Fruit fly (Drosophila melanogaster) whole organism, embryonic: ENCODE results near the gene temp.

ENCODE experiments used
- Atf-2 ChIP-seq: fragments of 200-800 bp; sonication (Bioruptor generic); optimal IDR thresholded peaks from 2 replicates; lab custom pipeline; 2016; ENCODE audit warnings: missing biosample characterization, missing genetic modification characterization
- Atf3 ChIP-seq: fragments of 200-800 bp; sonication (Bioruptor generic); optimal IDR thresholded peaks from 3 replicates; lab custom pipeline; 2016; ENCODE audit warnings: missing biosample characterization, missing genetic modification characterization
- C15 ChIP-seq: fragments of 200-800 bp; sonication (Bioruptor generic); IDR thresholded peaks from 3 replicates; pipeline ENCODE4 v1.3.6; 2022; ENCODE audit warnings: missing biosample characterization, missing genetic modification characterization
- CG10209 ChIP-seq: fragments of 200-800 bp; sonication (Bioruptor generic); optimal IDR thresholded peaks from 3 replicates; lab custom pipeline; 2017; ENCODE audit warnings: missing biosample characterization, mild to moderate bottlenecking, missing genetic modification characterization, missing genetic modification reagents
- CG11085 ChIP-seq: fragments of 200-800 bp; sonication (Bioruptor generic); IDR thresholded peaks from 2 replicates; pipeline ENCODE4 v1.3.6; 2022; ENCODE audit warnings: missing biosample characterization, missing genetic modification characterization
- CG11398 ChIP-seq: fragments of 200-800 bp; sonication (Bioruptor generic); optimal IDR thresholded peaks from 2 replicates; lab custom pipeline; 2016; ENCODE audit warnings: missing biosample characterization, missing genetic modification characterization
- CG12391 ChIP-seq: fragments of 200-800 bp; sonication (Bioruptor generic); optimal IDR thresholded peaks from 3 replicates; lab custom pipeline; 2018; ENCODE audit warnings: missing biosample characterization, mild to moderate bottlenecking, missing genetic modification characterization, moderate library complexity
- CG12659 ChIP-seq: fragments of 200-800 bp; sonication (Bioruptor generic); optimal IDR thresholded peaks from 3 replicates; lab custom pipeline; 2017; ENCODE audit warnings: mild to moderate bottlenecking, missing biosample characterization, missing genetic modification reagents, missing genetic modification characterization
- CG12942 ChIP-seq: fragments of 200-800 bp; sonication (Bioruptor generic); optimal IDR thresholded peaks from 3 replicates; lab custom pipeline; 2016; ENCODE audit warnings: missing biosample characterization, missing genetic modification characterization
- CG13775 ChIP-seq: fragments of 200-800 bp; sonication (Bioruptor generic); optimal IDR thresholded peaks from 3 replicates; lab custom pipeline; 2017; ENCODE audit warnings: missing biosample characterization, mild to moderate bottlenecking, missing genetic modification characterization
- CG16779 ChIP-seq: fragments of 200-800 bp; sonication (Bioruptor generic); IDR thresholded peaks from 2 replicates; pipeline ENCODE4 v1.3.6; 2022; ENCODE audit warnings: missing biosample characterization, missing genetic modification characterization
- CG17186 ChIP-seq: fragments of 200-800 bp; sonication (Bioruptor generic); optimal IDR thresholded peaks from 3 replicates; lab custom pipeline; 2017; ENCODE audit warnings: missing biosample characterization, missing genetic modification reagents, missing genetic modification characterization
- CG18262 ChIP-seq: fragments of 200-800 bp; optimal IDR thresholded peaks from 3 replicates; lab custom pipeline; 2019; ENCODE audit warnings: missing biosample characterization, mild to moderate bottlenecking, missing genetic modification characterization, moderate library complexity
- CG2712 ChIP-seq: fragments of 200-800 bp; optimal IDR thresholded peaks from 3 replicates; lab custom pipeline; 2019; ENCODE audit warnings: missing biosample characterization, mild to moderate bottlenecking, missing genetic modification characterization, moderate library complexity
- CG2889 ChIP-seq: fragments of 200-800 bp; sonication (Bioruptor generic); IDR thresholded peaks from 3 replicates; pipeline ENCODE4 v1.3.6; 2022; ENCODE audit warnings: missing biosample characterization, missing genetic modification characterization
- CG3163 ChIP-seq: fragments of 200-800 bp; sonication (Bioruptor generic); optimal IDR thresholded peaks from 3 replicates; lab custom pipeline; 2016; ENCODE audit warnings: missing biosample characterization, missing genetic modification characterization
- CG32772 ChIP-seq: fragments of 200-800 bp; sonication (Bioruptor generic); IDR thresholded peaks from 2 replicates; pipeline ENCODE4 v1.3.6; 2022; ENCODE audit warnings: missing biosample characterization, missing genetic modification characterization
- CG4360 ChIP-seq: fragments of 200-800 bp; sonication (Bioruptor generic); IDR thresholded peaks from 2 replicates; pipeline ENCODE4 v1.3.6; 2022; ENCODE audit warnings: missing biosample characterization, missing genetic modification characterization
- CG8388 ChIP-seq: fragments of 200-800 bp; sonication (Bioruptor generic); optimal IDR thresholded peaks from 2 replicates; lab custom pipeline; 2019; ENCODE audit warnings: missing biosample characterization, mild to moderate bottlenecking, missing genetic modification characterization, moderate library complexity
- CG8478 ChIP-seq: fragments of >200 bp; optimal IDR thresholded peaks from 2 replicates; lab custom pipeline; 2018
- D ChIP-seq, 2 experiments: fragments of 200-800 bp in 1 of 2; fragments of >200 bp in 1 of 2; sonication (Bioruptor generic) in 1 of 2; optimal IDR thresholded peaks; 2 replicates in 1 of 2; 3 replicates in 1 of 2; lab custom pipeline; 2017; ENCODE audit warnings: mild to moderate bottlenecking in 1 of 2, missing biosample characterization in 1 of 2, missing genetic modification characterization in 1 of 2, missing genetic modification reagents in 1 of 2
- Dad ChIP-seq: fragments of 200-800 bp; sonication (Bioruptor generic); optimal IDR thresholded peaks from 3 replicates; lab custom pipeline; 2016; ENCODE audit warnings: missing biosample characterization, missing genetic modification characterization
- Dip3 ChIP-seq: fragments of 200-800 bp; sonication (Bioruptor generic); optimal IDR thresholded peaks from 3 replicates; lab custom pipeline; 2016; ENCODE audit warnings: missing biosample characterization, missing genetic modification characterization
- GATAe ChIP-seq: fragments of 200-800 bp; sonication (Bioruptor generic); conservative IDR thresholded peaks from 2 replicates; pipeline ENCODE4 v1.3.6; 2022; ENCODE audit warnings: missing biosample characterization, missing genetic modification characterization
- Hmr ChIP-seq: fragments of 200-800 bp; sonication (Bioruptor generic); optimal IDR thresholded peaks from 3 replicates; lab custom pipeline; 2017; ENCODE audit warnings: mild to moderate bottlenecking, missing biosample characterization, missing genetic modification reagents, missing genetic modification characterization
- Hr51 ChIP-seq, 2 experiments: fragments of 200-800 bp; sonication (Bioruptor generic); optimal IDR thresholded peaks; 2 replicates in 1 of 2; 3 replicates in 1 of 2; lab custom pipeline; 2016 to 2018; ENCODE audit warnings: missing biosample characterization in 2 of 2, missing genetic modification characterization in 2 of 2, mild to moderate bottlenecking in 1 of 2, moderate library complexity in 1 of 2
- Mad ChIP-seq: fragments of 200-800 bp; sonication (Bioruptor generic); optimal IDR thresholded peaks from 2 replicates; lab custom pipeline; 2016; ENCODE audit warnings: missing biosample characterization, missing genetic modification characterization
- Opbp ChIP-seq: fragments of 200-800 bp; sonication (Bioruptor generic); IDR thresholded peaks from 3 replicates; pipeline ENCODE4 v1.3.6; 2022; ENCODE audit warnings: missing biosample characterization, missing genetic modification characterization; ENCODE audit not compliant: partially characterized antibody
- Sox102F ChIP-seq: fragments of 200-800 bp; sonication (Bioruptor generic); optimal IDR thresholded peaks from 2 replicates; lab custom pipeline; 2018; ENCODE audit warnings: missing biosample characterization, mild to moderate bottlenecking, missing genetic modification characterization, moderate library complexity
- Tbp ChIP-seq: fragments of >200 bp; optimal IDR thresholded peaks from 2 replicates; lab custom pipeline; 2018; ENCODE audit warnings: missing biosample characterization, missing genetic modification characterization
- YL-1 ChIP-seq: fragments of 200-800 bp; sonication (Bioruptor generic); optimal IDR thresholded peaks from 3 replicates; lab custom pipeline; 2017; ENCODE audit warnings: missing biosample characterization, mild to moderate bottlenecking, missing genetic modification characterization
- al ChIP-seq: fragments of 200-800 bp; sonication (Bioruptor generic); IDR thresholded peaks from 2 replicates; pipeline ENCODE4 v1.3.6; 2022; ENCODE audit warnings: missing biosample characterization, missing genetic modification characterization
- ap ChIP-seq: fragments of 200-800 bp; sonication (Bioruptor generic); IDR thresholded peaks from 2 replicates; pipeline ENCODE4 v1.3.6; 2022; ENCODE audit warnings: missing biosample characterization, missing genetic modification characterization
- az2 ChIP-seq: fragments of 200-800 bp; sonication (Bioruptor generic); optimal IDR thresholded peaks from 3 replicates; lab custom pipeline; 2016; ENCODE audit warnings: missing biosample characterization, missing genetic modification characterization
- bowl ChIP-seq: fragments of 200-800 bp; sonication (Bioruptor generic); IDR thresholded peaks from 2 replicates; pipeline ENCODE4 v1.3.6; 2022; ENCODE audit warnings: missing biosample characterization, missing genetic modification characterization
- cato ChIP-seq: fragments of 200-800 bp; sonication (Bioruptor generic); optimal IDR thresholded peaks from 2 replicates; lab custom pipeline; 2016; ENCODE audit warnings: missing biosample characterization, missing genetic modification characterization, borderline replicate concordance
- fu2 ChIP-seq: fragments of 200-800 bp; sonication (Bioruptor generic); optimal IDR thresholded peaks from 2 replicates; lab custom pipeline; 2016; ENCODE audit warnings: missing biosample characterization, missing genetic modification characterization
- gce ChIP-seq: fragments of 200-800 bp; sonication (Bioruptor generic); IDR thresholded peaks from 3 replicates; pipeline ENCODE4 v1.3.6; 2022; ENCODE audit warnings: missing biosample characterization, missing genetic modification characterization
- gcm ChIP-seq: fragments of 200-800 bp; sonication (Bioruptor generic); optimal IDR thresholded peaks from 2 replicates; lab custom pipeline; 2019; ENCODE audit warnings: missing biosample characterization, mild to moderate bottlenecking, missing genetic modification characterization, moderate library complexity
- gfzf ChIP-seq: fragments of 200-800 bp; sonication (Bioruptor generic); optimal IDR thresholded peaks from 2 replicates; lab custom pipeline; 2016; ENCODE audit warnings: missing biosample characterization, mild to moderate bottlenecking, missing genetic modification characterization, moderate library complexity
- h ChIP-seq: fragments of >200 bp; optimal IDR thresholded peaks from 2 replicates; lab custom pipeline; 2017
- jing ChIP-seq: fragments of 200-800 bp; sonication (Bioruptor generic); optimal IDR thresholded peaks from 2 replicates; lab custom pipeline; 2018; ENCODE audit warnings: missing biosample characterization, mild to moderate bottlenecking, missing genetic modification characterization
- knrl ChIP-seq: fragments of 200-800 bp; sonication (Bioruptor generic); IDR thresholded peaks from 3 replicates; pipeline ENCODE4 v1.3.6; 2022; ENCODE audit warnings: missing biosample characterization, missing genetic modification characterization; ENCODE audit not compliant: partially characterized antibody
- nmo ChIP-seq: fragments of 200-800 bp; sonication (Bioruptor generic); optimal IDR thresholded peaks from 2 replicates; lab custom pipeline; 2018; ENCODE audit warnings: missing biosample characterization, mild to moderate bottlenecking, missing genetic modification characterization, moderate library complexity
- psq ChIP-seq: fragments of 200-800 bp; sonication (Bioruptor generic); optimal IDR thresholded peaks from 2 replicates; lab custom pipeline; 2017; ENCODE audit warnings: missing biosample characterization, missing genetic modification characterization
- sens-2 ChIP-seq: fragments of 200-800 bp; sonication (Bioruptor generic); IDR thresholded peaks from 2 replicates; pipeline ENCODE4 v1.3.6; 2022; ENCODE audit warnings: missing biosample characterization, missing genetic modification characterization
- sqz ChIP-seq: fragments of 200-800 bp; sonication (Bioruptor generic); optimal IDR thresholded peaks from 3 replicates; lab custom pipeline; 2018; ENCODE audit warnings: missing biosample characterization, mild to moderate bottlenecking, missing genetic modification characterization

Gene temp

dm6 chrX:2302875-2303274 is 40.6 kb upstream of the temp start (continued):
- TF ChIP-seq sens-2 (GFP tag; lab: Robert Waterston, UW) = no peak
- no peak for TF ChIP-seq knrl (GFP tag; lab: Robert Waterston, UW)
- no peak for TF ChIP-seq CG2712
- no peak for TF ChIP-seq CG32772

dm6 chrX:2301613-2302522 is 39.6 kb upstream of the temp start:
- TF ChIP-seq Tbp (GFP tag; lab: Kevin White, UChicago) (no peak), psq (peak; percentile 1), Opbp (GFP tag; lab: Robert Waterston, UW) (no peak), gfzf (no peak), ap (GFP tag; lab: Robert Waterston, UW) (peak; percentile 61), Atf3 (peak; percentile 75), fu2 (GFP tag; lab: Kevin White, UChicago) (peak; percentile 78), Dad (peak; percentile 75), CG2889 (GFP tag; lab: Robert Waterston, UW) (peak; percentile 51; the same call in 1 of the 3 replicates), bowl (GFP tag; lab: Robert Waterston, UW) (peak; percentile 54; the same call in 1 of the 2 replicates), CG11398 (GFP tag; lab: Kevin White, UChicago) (peak; percentile 77), CG4360 (GFP tag; lab: Robert Waterston, UW) (peak; percentile 41), D (optimal IDR thresholded peaks at IDR 0.05; lab: Kevin White, UChicago) (no peak), D (GFP tag; optimal IDR thresholded peaks at IDR 0.05; lab: Kevin White, UChicago) (peak; percentile 85), CG17186 (GFP tag; lab: Kevin White, UChicago) (peak; percentile 69), h (no peak), YL-1 (GFP tag; lab: Kevin White, UChicago) (peak; percentile 35), Dip3 (peak; percentile 54), CG13775 (GFP tag; lab: Kevin White, UChicago) (peak; percentile 79), CG12942 (GFP tag; lab: Kevin White, UChicago) (peak; percentile 79), sqz (peak; percentile 76), CG18262 (tag; lab: Kevin White, UChicago) (peak; percentile 86), Atf-2 (peak; percentile 57), CG10209 (peak; percentile 81), CG11085 (GFP tag; lab: Robert Waterston, UW) (peak; percentile 53; the same call in 1 of the 2 replicates), Sox102F (peak; percentile 83), CG8478 (lab: Kevin White, UChicago) (no peak), Hr51 (GFP tag; optimal IDR thresholded peaks at IDR 0.05; lab: Kevin White, UChicago) (peak; percentile 44 to 82), cato (GFP tag; lab: Kevin White, UChicago) (peak; percentile 50), az2 (peak; percentile 73), CG12659 (GFP tag; lab: Kevin White, UChicago) (peak; percentile 85), al (GFP tag; lab: Robert Waterston, UW) (peak; percentile 76), gcm (GFP tag; lab: Kevin White, UChicago) (peak; percentile 76), CG12391 (tag; lab: Kevin White, UChicago) (peak; percentile 79), CG3163 (GFP tag; lab: Kevin White, UChicago) (peak; percentile 56), CG16779 (GFP tag; lab: Robert Waterston, UW) (no peak), Hmr (peak; percentile 79), CG8388 (GFP tag; lab: Kevin White, UChicago) (peak; percentile 82), C15 (GFP tag; lab: Robert Waterston, UW) (peak; percentile 59; the same call in 1 of the 3 replicates), nmo (GFP tag; lab: Kevin White, UChicago) (peak; percentile 90), jing (GFP tag; lab: Kevin White, UChicago) (peak; percentile 74), GATAe (GFP tag; lab: Robert Waterston, UW) (no peak; the same call in 1 of the 2 replicates), gce (GFP tag; lab: Robert Waterston, UW) (0 out of 3 replicates have a peak, but pooled peaks have one; percentile 73), Mad (GFP tag; lab: Kevin White, UChicago) (peak; percentile 75)
